Worm (Caenorhabditis elegans) whole organism, young adult: ENCODE data around the gene oac-10.

Experiments used
- ama-1 ChIP-seq, 3 experiments: fragments of 150-350 bp in 1 of 3; sonication (generic microtip) in 2 of 3; optimal IDR thresholded peaks; 2 replicates each; lab custom pipeline; 2014 to 2018; ENCODE audit warnings: missing biosample characterization in 2 of 3, missing genetic modification characterization in 2 of 3, missing genetic modification reagents in 2 of 3
- aptf-3 ChIP-seq: fragments of 200-800 bp; sonication (Bioruptor generic); IDR thresholded peaks from 2 replicates; pipeline ENCODE4 v1.3.6; 2022; ENCODE audit warnings: missing genetic modification characterization, missing compliant biosample characterization
- cebp-2 ChIP-seq: fragments of 200-800 bp; sonication (Bioruptor generic); IDR thresholded peaks from 2 replicates; pipeline ENCODE4 v1.3.6; 2022; ENCODE audit warnings: missing genetic modification characterization, missing compliant biosample characterization
- chd-7 ChIP-seq: sonication (generic microtip); optimal IDR thresholded peaks from 2 replicates; lab custom pipeline; 2016; ENCODE audit warnings: mild to moderate bottlenecking, missing genetic modification characterization, moderate library complexity, missing compliant biosample characterization
- mes-4 ChIP-seq: sonication (generic microtip); optimal IDR thresholded peaks from 2 replicates; lab custom pipeline; 2016; ENCODE audit warnings: missing genotype, missing genetic modification characterization, missing compliant biosample characterization
- nfya-1 ChIP-seq: sonication (generic microtip); optimal IDR thresholded peaks from 2 replicates; lab custom pipeline; 2017; ENCODE audit warnings: antibody characterized with exemption, missing compliant biosample characterization, missing genetic modification characterization, borderline replicate concordance; ENCODE audit not compliant: insufficient read depth
- tlf-1 ChIP-seq: fragments of 200-800 bp; sonication (Bioruptor generic); optimal IDR thresholded peaks from 2 replicates; lab custom pipeline; 2018; ENCODE audit warnings: mild to moderate bottlenecking, missing genetic modification characterization, missing compliant biosample characterization
- ztf-22 ChIP-seq: fragments of 200-800 bp; sonication (Bioruptor generic); optimal IDR thresholded peaks from 2 replicates; lab custom pipeline; 2018; ENCODE audit warnings: mild to moderate bottlenecking, missing genetic modification characterization, moderate library complexity, missing compliant biosample characterization

- TF ChIP-seq chd-7, result no peak
- no peak for TF ChIP-seq mes-4 (tag; lab: Kevin White, UChicago)
- no peak for TF ChIP-seq aptf-3 (GFP tag; lab: Robert Waterston, UW)
- TF ChIP-seq ama-1 (optimal IDR thresholded peaks at IDR 0.05; lab: Kevin White, UChicago), result no peak
- TF ChIP-seq ama-1 (GFP tag; optimal IDR thresholded peaks at IDR 0.05; lab: Kevin White, UChicago), result no peak
- TF ChIP-seq cebp-2 (GFP tag; lab: Robert Waterston, UW), result no peak
- TF ChIP-seq nfya-1, result no peak
- no peak for TF ChIP-seq tlf-1
- TF ChIP-seq ztf-22 (GFP tag; lab: Kevin White, UChicago), result no peak
Observed at ce11 chrII:3829623-3830022, 40.1 kb upstream of the oac-10 start.
